Fruit fly (Drosophila melanogaster) S2 (cell line): ENCODE data around the gene dre4.

Experiments
- CG8478 ChIP-seq: fragments of >200 bp; optimal IDR thresholded peaks from 2 replicates; lab custom pipeline; 2018
- CTCF ChIP-seq, 2 experiments: fragments of >200 bp; optimal IDR thresholded peaks; 2 replicates each; lab custom pipeline; 2018

- no peak for TF ChIP-seq CG8478
- TF ChIP-seq CTCF (optimal IDR thresholded peaks at IDR 0.05; lab: Kevin White, UChicago), result no peak
These were observed 6.9 kb upstream of the dre4 start, which contains the start of gene CG13937 for dm6 chr3L:1882868-1883554.
